Fruit fly (Drosophila melanogaster) whole organism, embryonic: ENCODE measurements around the gene Polr3E.
A peak's percentile ranks its signal among the peaks of the same experiment; 100 is the strongest.

Source experiments
- Ada2b ChIP-seq: fragments of 200-800 bp; sonication (Bioruptor generic); IDR thresholded peaks from 2 replicates; pipeline ENCODE4 v1.3.6; 2022; ENCODE audit warnings: missing biosample characterization, missing genetic modification characterization
- Adf1 ChIP-seq: fragments of 200-800 bp; sonication (Bioruptor generic); IDR thresholded peaks from 2 replicates; pipeline ENCODE4 v1.3.6; 2022; ENCODE audit warnings: missing biosample characterization, missing genetic modification characterization
- Atf6 ChIP-seq: fragments of 200-800 bp; sonication (Bioruptor generic); IDR thresholded peaks from 2 replicates; pipeline ENCODE4 v1.3.6; 2022; ENCODE audit warnings: missing biosample characterization, missing genetic modification characterization
- B-H2 ChIP-seq: fragments of 200-800 bp; sonication (Bioruptor generic); optimal IDR thresholded peaks from 2 replicates; lab custom pipeline; 2018; ENCODE audit warnings: missing biosample characterization, mild to moderate bottlenecking, missing genetic modification characterization
- BEAF-32 ChIP-seq: fragments of 200-800 bp; sonication (Bioruptor generic); optimal IDR thresholded peaks from 3 replicates; lab custom pipeline; 2017; ENCODE audit warnings: missing biosample characterization, missing genetic modification characterization, mild to moderate bottlenecking, moderate library complexity, missing genetic modification reagents
- CG10274 ChIP-seq: fragments of 200-800 bp; sonication (Bioruptor generic); optimal IDR thresholded peaks from 3 replicates; lab custom pipeline; 2017; ENCODE audit warnings: missing biosample characterization, mild to moderate bottlenecking, missing genetic modification characterization
- CG10431 ChIP-seq: fragments of 200-800 bp; sonication (Bioruptor generic); optimal IDR thresholded peaks from 3 replicates; lab custom pipeline; 2018; ENCODE audit warnings: missing biosample characterization, mild to moderate bottlenecking, missing genetic modification characterization
- CG11560 ChIP-seq: fragments of 200-800 bp; sonication (Bioruptor generic); IDR thresholded peaks from 3 replicates; pipeline ENCODE4 v1.3.6; 2022; ENCODE audit warnings: missing biosample characterization, missing genetic modification characterization
- CG11696 ChIP-seq: fragments of 200-800 bp; sonication (Bioruptor generic); IDR thresholded peaks from 2 replicates; pipeline ENCODE4 v1.3.6; 2022; ENCODE audit warnings: missing biosample characterization, missing genetic modification characterization
- CG12391 ChIP-seq: fragments of 200-800 bp; sonication (Bioruptor generic); optimal IDR thresholded peaks from 3 replicates; lab custom pipeline; 2018; ENCODE audit warnings: missing biosample characterization, mild to moderate bottlenecking, missing genetic modification characterization, moderate library complexity
- CG13296 ChIP-seq: fragments of 200-800 bp; sonication (Bioruptor generic); optimal IDR thresholded peaks from 3 replicates; lab custom pipeline; 2018; ENCODE audit warnings: missing biosample characterization, mild to moderate bottlenecking, missing genetic modification characterization
- CG14860 ChIP-seq: fragments of 200-800 bp; sonication (Bioruptor generic); IDR thresholded peaks from 3 replicates; pipeline ENCODE4 v1.3.6; 2022; ENCODE audit warnings: missing biosample characterization, missing genetic modification characterization; ENCODE audit not compliant: partially characterized antibody
- CG1602 ChIP-seq: fragments of 200-800 bp; sonication (Bioruptor generic); optimal IDR thresholded peaks from 3 replicates; lab custom pipeline; 2016; ENCODE audit warnings: missing biosample characterization, missing genetic modification characterization
- CG17359 ChIP-seq: fragments of 200-800 bp; sonication (Bioruptor generic); optimal IDR thresholded peaks from 3 replicates; lab custom pipeline; 2018; ENCODE audit warnings: missing biosample characterization, mild to moderate bottlenecking, missing genetic modification characterization, moderate library complexity
- CG2129 ChIP-seq: fragments of 200-800 bp; sonication (Bioruptor generic); IDR thresholded peaks from 2 replicates; pipeline ENCODE4 v1.3.6; 2022; ENCODE audit warnings: missing biosample characterization, missing genetic modification characterization; ENCODE audit not compliant: partially characterized antibody
- CG3163 ChIP-seq: fragments of 200-800 bp; sonication (Bioruptor generic); optimal IDR thresholded peaks from 3 replicates; lab custom pipeline; 2016; ENCODE audit warnings: missing biosample characterization, missing genetic modification characterization
- CG32532 ChIP-seq: fragments of 200-800 bp; sonication (Bioruptor generic); IDR thresholded peaks from 2 replicates; pipeline ENCODE4 v1.3.6; 2022; ENCODE audit warnings: missing biosample characterization, missing genetic modification characterization
- CG3838 ChIP-seq: fragments of 200-800 bp; sonication (Bioruptor generic); optimal IDR thresholded peaks from 3 replicates; lab custom pipeline; 2016; ENCODE audit warnings: missing biosample characterization, missing genetic modification characterization
- CG6272 ChIP-seq: fragments of 200-800 bp; sonication (Bioruptor generic); IDR thresholded peaks from 2 replicates; pipeline ENCODE4 v1.3.6; 2022; ENCODE audit warnings: missing biosample characterization, missing genetic modification characterization
- CG6791 ChIP-seq: fragments of 200-800 bp; sonication (Bioruptor generic); IDR thresholded peaks from 3 replicates; pipeline ENCODE4 v1.3.6; 2022; ENCODE audit warnings: missing biosample characterization, missing genetic modification characterization; ENCODE audit not compliant: partially characterized antibody
- CG7556 ChIP-seq: fragments of 200-800 bp; sonication (Bioruptor generic); optimal IDR thresholded peaks from 2 replicates; lab custom pipeline; 2017; ENCODE audit warnings: missing biosample characterization, mild to moderate bottlenecking, missing genetic modification characterization
- CG7839 ChIP-seq: fragments of 200-800 bp; sonication (Bioruptor generic); optimal IDR thresholded peaks from 3 replicates; lab custom pipeline; 2018; ENCODE audit warnings: missing biosample characterization, mild to moderate bottlenecking, missing genetic modification characterization, moderate library complexity
- CG8478 ChIP-seq: fragments of >200 bp; optimal IDR thresholded peaks from 2 replicates; lab custom pipeline; 2018
- CG9215 ChIP-seq: fragments of 200-800 bp; sonication (Bioruptor generic); IDR thresholded peaks from 2 replicates; pipeline ENCODE4 v1.3.6; 2022; ENCODE audit warnings: missing biosample characterization, missing genetic modification characterization
- CG9817 ChIP-seq: fragments of 200-800 bp; sonication (Bioruptor generic); optimal IDR thresholded peaks from 2 replicates; lab custom pipeline; 2018; ENCODE audit warnings: missing biosample characterization, mild to moderate bottlenecking, missing genetic modification characterization, moderate library complexity
- CG9876 ChIP-seq: fragments of 200-800 bp; sonication (Bioruptor generic); optimal IDR thresholded peaks from 2 replicates; lab custom pipeline; 2016; ENCODE audit warnings: missing biosample characterization, missing genetic modification characterization
- Camta ChIP-seq: fragments of 200-800 bp; sonication (Bioruptor generic); optimal IDR thresholded peaks from 2 replicates; lab custom pipeline; 2016; ENCODE audit warnings: missing biosample characterization, missing genetic modification characterization
- Chrac-16 ChIP-seq: fragments of 200-800 bp; sonication (Bioruptor generic); optimal IDR thresholded peaks from 3 replicates; lab custom pipeline; 2016; ENCODE audit warnings: missing biosample characterization, missing genetic modification characterization
- Ets97D ChIP-seq: fragments of 200-800 bp; sonication (Bioruptor generic); optimal IDR thresholded peaks from 3 replicates; lab custom pipeline; 2016; ENCODE audit warnings: missing biosample characterization, missing genetic modification characterization
- Mes4 ChIP-seq: fragments of 200-800 bp; sonication (Bioruptor generic); optimal IDR thresholded peaks from 2 replicates; lab custom pipeline; 2016; ENCODE audit warnings: missing biosample characterization, missing genetic modification characterization
- NK7.1 ChIP-seq: fragments of 200-800 bp; sonication (Bioruptor generic); optimal IDR thresholded peaks from 3 replicates; lab custom pipeline; 2016; ENCODE audit warnings: missing biosample characterization, missing genetic modification characterization
- NfI ChIP-seq: fragments of 200-800 bp; sonication (Bioruptor generic); optimal IDR thresholded peaks from 3 replicates; lab custom pipeline; 2018; ENCODE audit warnings: missing biosample characterization, mild to moderate bottlenecking, missing genetic modification characterization, moderate library complexity
- Pdp1 ChIP-seq, 2 experiments: fragments of 200-800 bp; sonication (Bioruptor generic); optimal IDR thresholded peaks; 3 replicates each; lab custom pipeline; 2016; ENCODE audit warnings: missing biosample characterization in 2 of 2, missing genetic modification characterization in 2 of 2, mild to moderate bottlenecking in 1 of 2, moderate library complexity in 1 of 2
- Taf1 ChIP-seq: fragments of 200-800 bp; sonication (Bioruptor generic); IDR thresholded peaks from 2 replicates; pipeline ENCODE4 v1.3.6; 2022; ENCODE audit warnings: missing biosample characterization, missing genetic modification characterization
- amos ChIP-seq: fragments of 200-800 bp; sonication (Bioruptor generic); IDR thresholded peaks from 2 replicates; pipeline ENCODE4 v1.3.6; 2022; ENCODE audit warnings: missing biosample characterization, missing genetic modification characterization; ENCODE audit not compliant: partially characterized antibody
- az2 ChIP-seq: fragments of 200-800 bp; sonication (Bioruptor generic); optimal IDR thresholded peaks from 3 replicates; lab custom pipeline; 2016; ENCODE audit warnings: missing biosample characterization, missing genetic modification characterization
- cad ChIP-seq: fragments of >200 bp; optimal IDR thresholded peaks from 2 replicates; lab custom pipeline; 2017; ENCODE audit warnings: missing biosample characterization, missing genetic modification characterization
- cwo ChIP-seq: fragments of 200-800 bp; sonication (Bioruptor generic); optimal IDR thresholded peaks from 3 replicates; lab custom pipeline; 2017; ENCODE audit warnings: missing biosample characterization, missing genetic modification characterization, mild to moderate bottlenecking, moderate library complexity, missing genetic modification reagents
- disco-r ChIP-seq: fragments of 200-800 bp; sonication (Bioruptor generic); optimal IDR thresholded peaks from 2 replicates; lab custom pipeline; 2016; ENCODE audit warnings: missing biosample characterization, missing genetic modification characterization
- fd102C ChIP-seq: fragments of 200-800 bp; sonication (Bioruptor generic); optimal IDR thresholded peaks from 2 replicates; lab custom pipeline; 2018; ENCODE audit warnings: missing biosample characterization, mild to moderate bottlenecking, missing genetic modification characterization, moderate library complexity
- fd64A ChIP-seq: fragments of 200-800 bp; sonication (Bioruptor generic); optimal IDR thresholded peaks from 3 replicates; lab custom pipeline; 2018; ENCODE audit warnings: missing biosample characterization, mild to moderate bottlenecking, missing genetic modification characterization
- fru ChIP-seq: fragments of >200 bp; optimal IDR thresholded peaks from 2 replicates; lab custom pipeline; 2017
- fu2 ChIP-seq: fragments of 200-800 bp; sonication (Bioruptor generic); optimal IDR thresholded peaks from 2 replicates; lab custom pipeline; 2016; ENCODE audit warnings: missing biosample characterization, missing genetic modification characterization
- gcm ChIP-seq: fragments of 200-800 bp; sonication (Bioruptor generic); optimal IDR thresholded peaks from 2 replicates; lab custom pipeline; 2019; ENCODE audit warnings: missing biosample characterization, mild to moderate bottlenecking, missing genetic modification characterization, moderate library complexity
- gfzf ChIP-seq: fragments of 200-800 bp; sonication (Bioruptor generic); optimal IDR thresholded peaks from 2 replicates; lab custom pipeline; 2016; ENCODE audit warnings: missing biosample characterization, mild to moderate bottlenecking, missing genetic modification characterization, moderate library complexity
- grn ChIP-seq: fragments of 200-800 bp; sonication (Bioruptor generic); optimal IDR thresholded peaks from 3 replicates; lab custom pipeline; 2017; ENCODE audit warnings: missing biosample characterization, missing genetic modification characterization
- nerfin-1 ChIP-seq: fragments of 200-800 bp; sonication (Bioruptor generic); optimal IDR thresholded peaks from 3 replicates; lab custom pipeline; 2019; ENCODE audit warnings: missing biosample characterization, mild to moderate bottlenecking, missing genetic modification characterization, moderate library complexity
- pzg ChIP-seq: fragments of 200-800 bp; sonication (Bioruptor generic); optimal IDR thresholded peaks from 3 replicates; lab custom pipeline; 2018; ENCODE audit warnings: missing biosample characterization, mild to moderate bottlenecking, missing genetic modification characterization, moderate library complexity
- row ChIP-seq: fragments of 200-800 bp; sonication (Bioruptor generic); IDR thresholded peaks from 3 replicates; pipeline ENCODE4 v1.3.6; 2022; ENCODE audit warnings: missing biosample characterization, missing genetic modification characterization
- vvl ChIP-seq: fragments of 200-800 bp; sonication (Bioruptor generic); IDR thresholded peaks from 2 replicates; pipeline ENCODE4 v1.3.6; 2022; ENCODE audit warnings: missing biosample characterization, missing genetic modification characterization

Gene Polr3E

DNA sequence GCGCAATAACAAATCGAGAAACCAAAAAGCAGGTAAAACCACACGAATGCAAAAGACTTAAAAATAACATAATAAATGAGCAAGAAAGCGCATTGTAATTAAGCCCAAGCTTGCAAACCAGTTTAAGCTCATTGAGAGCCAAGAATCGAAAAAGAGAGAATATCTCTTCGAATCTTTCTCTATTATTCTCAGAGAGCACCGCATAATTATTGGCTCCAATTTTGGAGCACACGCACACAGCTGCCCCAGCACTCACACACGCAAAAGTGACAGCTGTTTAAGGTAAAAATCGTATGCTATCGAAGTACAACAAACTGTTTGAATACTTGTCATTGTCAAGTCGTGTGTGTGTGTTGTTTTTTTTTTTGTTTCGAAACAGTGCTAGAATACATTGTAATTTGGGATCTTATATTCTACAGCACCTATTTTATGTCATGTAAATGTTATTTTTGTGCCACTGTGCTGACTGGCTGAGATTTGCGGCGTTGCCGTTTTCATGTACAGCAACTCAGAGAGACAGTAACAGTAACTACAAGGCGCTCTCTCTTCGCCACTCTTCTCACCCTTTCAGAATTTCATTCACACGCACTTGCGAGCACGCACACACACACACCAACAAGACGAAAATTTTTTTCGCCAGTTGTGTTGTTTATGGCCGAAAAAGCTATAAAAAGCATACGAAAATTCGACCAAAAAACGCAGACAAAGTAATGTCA lies 22.1 kb upstream of the Polr3E start (continued):
- no peak for TF ChIP-seq cad (GFP tag; lab: Kevin White, UChicago)
- TF ChIP-seq disco-r (GFP tag; lab: Kevin White, UChicago): no peak
- TF ChIP-seq Mes4 (GFP tag; lab: Kevin White, UChicago): no peak
- TF ChIP-seq Atf6 (GFP tag; lab: Robert Waterston, UW): peak; percentile 75
- no peak for TF ChIP-seq fd102C (GFP tag; lab: Kevin White, UChicago)
- TF ChIP-seq NK7.1 (GFP tag; lab: Kevin White, UChicago): peak; percentile 34
- peak; percentile 72 for TF ChIP-seq CG32532 (GFP tag; lab: Robert Waterston, UW)
- TF ChIP-seq CG6791: no peak
- TF ChIP-seq gcm (GFP tag; lab: Kevin White, UChicago): no peak
- peak; percentile 33 for TF ChIP-seq fu2 (GFP tag; lab: Kevin White, UChicago)
- no peak for TF ChIP-seq Chrac-16 (GFP tag; lab: Kevin White, UChicago)
- TF ChIP-seq amos (GFP tag; lab: Robert Waterston, UW): no peak
- TF ChIP-seq vvl (GFP tag; lab: Robert Waterston, UW): peak; percentile 85
- no peak for TF ChIP-seq CG6272
- no peak for TF ChIP-seq CG14860
- peak; percentile 29 for TF ChIP-seq nerfin-1 (tag; lab: Kevin White, UChicago)
- TF ChIP-seq fru: no peak
- TF ChIP-seq CG12391 (tag; lab: Kevin White, UChicago): peak; percentile 48
- no peak for TF ChIP-seq CG9876 (GFP tag; lab: Kevin White, UChicago)
- no peak for TF ChIP-seq CG2129 (GFP tag; lab: Robert Waterston, UW)
- peak; percentile 46 for TF ChIP-seq CG7556 (GFP tag; lab: Kevin White, UChicago)
- TF ChIP-seq B-H2 (GFP tag; lab: Kevin White, UChicago): no peak
- peak; percentile 31 for TF ChIP-seq az2 (GFP tag; lab: Kevin White, UChicago)
- TF ChIP-seq Adf1 (GFP tag; lab: Robert Waterston, UW): peak; percentile 62
- TF ChIP-seq CG3838: no peak
- peak; percentile 26 to 43 for TF ChIP-seq Pdp1 (GFP tag; optimal IDR thresholded peaks at IDR 0.05; lab: Kevin White, UChicago)
- peak; percentile 41 for TF ChIP-seq CG7839 (tag; lab: Kevin White, UChicago)
- TF ChIP-seq CG9215 (GFP tag; lab: Robert Waterston, UW): no peak; the same call in 1 of the 2 replicates
- TF ChIP-seq CG17359 (tag; lab: Kevin White, UChicago): peak; percentile 60
- TF ChIP-seq Taf1 (GFP tag; lab: Robert Waterston, UW): peak; percentile 65
- TF ChIP-seq CG1602 (GFP tag; lab: Kevin White, UChicago): no peak
- peak; percentile 58 for TF ChIP-seq Ada2b (GFP tag; lab: Robert Waterston, UW)
- no peak for TF ChIP-seq Ets97D (GFP tag; lab: Kevin White, UChicago)
- no peak for TF ChIP-seq CG11560 (tag; lab: Robert Waterston, UW)
- no peak for TF ChIP-seq BEAF-32 (GFP tag; lab: Kevin White, UChicago)
- TF ChIP-seq cwo (GFP tag; lab: Kevin White, UChicago): peak; percentile 71
- no peak for TF ChIP-seq CG8478 (lab: Kevin White, UChicago)
- no peak for TF ChIP-seq CG9817 (tag; lab: Kevin White, UChicago)
- TF ChIP-seq gfzf: no peak
- peak; percentile 48; the same call in 1 of the 2 replicates for TF ChIP-seq CG11696 (GFP tag; lab: Robert Waterston, UW)
- peak; percentile 19 for TF ChIP-seq NfI (GFP tag; lab: Kevin White, UChicago)
- TF ChIP-seq pzg (GFP tag; lab: Kevin White, UChicago): no peak
- TF ChIP-seq row (GFP tag; lab: Robert Waterston, UW): peak; percentile 82
- TF ChIP-seq CG10274 (GFP tag; lab: Kevin White, UChicago): no peak
- TF ChIP-seq CG3163 (GFP tag; lab: Kevin White, UChicago): peak; percentile 55
- TF ChIP-seq fd64A (GFP tag; lab: Kevin White, UChicago): peak; percentile 22
- no peak for TF ChIP-seq grn (GFP tag; lab: Kevin White, UChicago)
- TF ChIP-seq CG10431 (GFP tag; lab: Kevin White, UChicago): no peak
- TF ChIP-seq Camta (GFP tag; lab: Kevin White, UChicago): no peak
- peak; percentile 31 for TF ChIP-seq CG13296
